Worm (Caenorhabditis elegans): ENCODE results near the gene M04G7.1.

DNA sequence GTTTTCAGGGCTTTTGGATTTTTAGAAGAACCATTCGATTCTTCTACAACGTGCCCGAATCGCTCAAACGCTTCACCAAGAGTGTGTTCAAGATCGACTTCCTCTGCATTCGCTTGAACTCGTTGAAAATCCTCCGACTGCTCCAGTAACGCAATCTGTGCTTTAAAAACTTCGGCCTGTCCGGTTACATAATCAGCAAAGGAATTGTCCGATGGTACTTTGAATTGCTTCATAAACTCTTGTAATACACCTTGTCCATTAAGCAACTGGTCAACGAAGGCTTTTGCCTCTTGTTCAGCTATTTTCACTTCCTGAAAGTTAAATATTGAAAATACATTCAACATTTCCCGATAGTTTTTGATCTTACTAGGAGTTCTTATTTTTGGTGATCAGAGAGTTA, 34.9 kb upstream of the M04G7.1 start:
- TF ChIP-seq hnd-1 (tag; optimal IDR thresholded peaks at IDR 0.05) (no peak), ama-1 (optimal IDR thresholded peaks at IDR 0.05) (no peak), hmbx-1 (tag; optimal IDR thresholded peaks at IDR 0.05) (no peak)
